Worm (Caenorhabditis elegans) whole organism, L1 larva: ENCODE data around the gene F59E12.17.
A peak's percentile ranks its signal among the peaks of the same experiment; 100 is the strongest.

Source experiments
- F16B12.6 ChIP-seq: fragments of 150-350 bp; optimal IDR thresholded peaks from 2 replicates; lab custom pipeline; 2014; ENCODE audit warnings: missing biosample characterization, missing genetic modification characterization
- Y116A8C.19 ChIP-seq: sonication (generic microtip); optimal IDR thresholded peaks from 2 replicates; lab custom pipeline; 2016; ENCODE audit warnings: missing compliant biosample characterization, missing genetic modification characterization, borderline replicate concordance
- alr-1 ChIP-seq: fragments of 200-800 bp; sonication (Bioruptor generic); optimal IDR thresholded peaks from 2 replicates; lab custom pipeline; 2018; ENCODE audit warnings: borderline replicate concordance, mild to moderate bottlenecking, missing genetic modification characterization, missing compliant biosample characterization
- ceh-63 ChIP-seq: fragments of 200-800 bp; sonication (Bioruptor generic); optimal IDR thresholded peaks from 2 replicates; lab custom pipeline; 2018; ENCODE audit warnings: mild to moderate bottlenecking, missing genetic modification characterization, missing compliant biosample characterization
- ceh-82 ChIP-seq, 3 experiments: fragments of 150-350 bp in 1 of 3; sonication (generic microtip) in 2 of 3; optimal IDR thresholded peaks; 2 replicates each; lab custom pipeline; 2014 to 2017; ENCODE audit warnings: missing biosample characterization in 3 of 3, missing genetic modification characterization in 3 of 3
- ceh-90 ChIP-seq: sonication (generic microtip); optimal IDR thresholded peaks from 2 replicates; lab custom pipeline; 2016; ENCODE audit warnings: missing genetic modification characterization, missing compliant biosample characterization
- ces-1 ChIP-seq: fragments of 150-350 bp; optimal IDR thresholded peaks from 2 replicates; lab custom pipeline; 2014; ENCODE audit warnings: missing biosample characterization, missing genetic modification reagents, missing genetic modification characterization
- efl-1 ChIP-seq, 4 experiments: fragments of 150-350 bp; optimal IDR thresholded peaks in 3 of 4; peaks in 1 of 4; 1 replicate in 1 of 4; 2 replicates in 3 of 4; lab custom pipeline; 2014; ENCODE audit warnings: missing biosample characterization in 2 of 4, missing genetic modification characterization in 2 of 4, missing genetic modification reagents in 2 of 4
- efl-3 ChIP-seq: fragments of 200-800 bp; sonication (Bioruptor generic); optimal IDR thresholded peaks from 2 replicates; lab custom pipeline; 2018; ENCODE audit warnings: mild to moderate bottlenecking, missing genetic modification characterization, missing compliant biosample characterization
- egl-27 ChIP-seq, 2 experiments: fragments of 150-350 bp in 1 of 2; sonication (generic microtip); optimal IDR thresholded peaks; 3 replicates each; lab custom pipeline; 2017 to 2018; ENCODE audit warnings: missing biosample characterization in 2 of 2, missing genetic modification characterization in 2 of 2, missing genetic modification reagents in 2 of 2
- elt-2 ChIP-seq: sonication (generic microtip); optimal IDR thresholded peaks from 2 replicates; lab custom pipeline; 2016; ENCODE audit warnings: missing genetic modification characterization, mild to moderate bottlenecking, inconsistent platforms, missing compliant biosample characterization, missing genetic modification reagents
- elt-3 ChIP-seq, 6 experiments: fragments of 150-350 bp in 1 of 6; sonication (generic microtip); optimal IDR thresholded peaks; 2 replicates each; lab custom pipeline; 2017 to 2018; ENCODE audit warnings: missing biosample characterization in 6 of 6, missing genetic modification characterization in 6 of 6, inconsistent platforms in 1 of 6
- ets-5 ChIP-seq: fragments of 200-800 bp; sonication (Bioruptor generic); IDR thresholded peaks from 2 replicates; pipeline ENCODE4 v1.3.6; 2022; ENCODE audit warnings: missing genetic modification characterization, missing compliant biosample characterization
- fkh-10 ChIP-seq: sonication (generic microtip); optimal IDR thresholded peaks from 2 replicates; lab custom pipeline; 2017; ENCODE audit warnings: missing biosample characterization, missing genetic modification reagents, missing genetic modification characterization
- fkh-4 ChIP-seq: sonication (generic microtip); optimal IDR thresholded peaks from 2 replicates; lab custom pipeline; 2016; ENCODE audit warnings: missing compliant biosample characterization, missing genetic modification characterization, borderline replicate concordance
- fos-1 ChIP-seq: fragments of 150-350 bp; optimal IDR thresholded peaks from 2 replicates; lab custom pipeline; 2014; ENCODE audit warnings: missing biosample characterization, missing genetic modification characterization
- hlh-17 ChIP-seq: fragments of 200-800 bp; sonication (Bioruptor generic); optimal IDR thresholded peaks from 2 replicates; lab custom pipeline; 2018; ENCODE audit warnings: missing genetic modification characterization, mild to moderate bottlenecking, missing compliant biosample characterization, moderate library complexity, borderline replicate concordance
- hpl-2 ChIP-seq: fragments of 150-350 bp; optimal IDR thresholded peaks from 2 replicates; lab custom pipeline; 2014; ENCODE audit warnings: missing biosample characterization, missing genetic modification reagents, missing genetic modification characterization
- irx-1 ChIP-seq: sonication (generic microtip); optimal IDR thresholded peaks from 2 replicates; lab custom pipeline; 2016; ENCODE audit warnings: missing genetic modification characterization, missing compliant biosample characterization
- isw-1 ChIP-seq: fragments of 200-800 bp; sonication (Bioruptor generic); IDR thresholded peaks from 2 replicates; pipeline ENCODE4 v1.3.6; 2022; ENCODE audit warnings: missing genetic modification characterization, missing compliant biosample characterization
- jun-1 ChIP-seq: fragments of 150-350 bp; optimal IDR thresholded peaks from 2 replicates; lab custom pipeline; 2014; ENCODE audit warnings: missing biosample characterization, missing genetic modification reagents, missing genetic modification characterization
- lin-15B ChIP-seq: fragments of 150-350 bp; sonication (generic microtip); optimal IDR thresholded peaks from 3 replicates; lab custom pipeline; 2014; ENCODE audit warnings: missing biosample characterization, missing genetic modification characterization
- lin-39 ChIP-seq: fragments of 150-350 bp; optimal IDR thresholded peaks from 2 replicates; lab custom pipeline; 2014; ENCODE audit warnings: missing biosample characterization, missing genetic modification reagents, missing genetic modification characterization
- lsy-2 ChIP-seq, 2 experiments: fragments of 150-350 bp; optimal IDR thresholded peaks; 2 replicates each; lab custom pipeline; 2014; ENCODE audit warnings: missing biosample characterization in 2 of 2, missing genetic modification characterization in 2 of 2
- mab-9 ChIP-seq: fragments of 200-800 bp; sonication (Bioruptor generic); IDR thresholded peaks from 2 replicates; pipeline ENCODE4 v1.3.6; 2022; ENCODE audit warnings: missing genetic modification reagents, missing genetic modification characterization, missing compliant biosample characterization
- mef-2 ChIP-seq: fragments of 150-350 bp; optimal IDR thresholded peaks from 2 replicates; lab custom pipeline; 2014; ENCODE audit warnings: missing biosample characterization, missing genetic modification characterization
- nhr-12 ChIP-seq: sonication (generic microtip); optimal IDR thresholded peaks from 2 replicates; lab custom pipeline; 2017; ENCODE audit warnings: missing biosample characterization, missing genetic modification characterization
- nhr-19 ChIP-seq: fragments of 200-800 bp; sonication (Bioruptor generic); conservative IDR thresholded peaks from 2 replicates; pipeline ENCODE4 v1.3.6; 2022; ENCODE audit warnings: missing genetic modification characterization, missing compliant biosample characterization
- nhr-28 ChIP-seq: fragments of 150-350 bp; optimal IDR thresholded peaks from 2 replicates; lab custom pipeline; 2014; ENCODE audit warnings: missing biosample characterization, missing genetic modification characterization
- nhr-47 ChIP-seq: sonication (generic microtip); optimal IDR thresholded peaks from 2 replicates; lab custom pipeline; 2016; ENCODE audit warnings: mild to moderate bottlenecking, missing genetic modification characterization, moderate library complexity, missing compliant biosample characterization
- nhr-71 ChIP-seq: sonication (generic microtip); optimal IDR thresholded peaks from 2 replicates; lab custom pipeline; 2016; ENCODE audit warnings: mild to moderate bottlenecking, missing genetic modification characterization, moderate library complexity, missing compliant biosample characterization
- nhr-76 ChIP-seq: sonication (generic microtip); optimal IDR thresholded peaks from 2 replicates; lab custom pipeline; 2017; ENCODE audit warnings: missing biosample characterization, missing genetic modification characterization
- nhr-77 ChIP-seq: fragments of 150-350 bp; optimal IDR thresholded peaks from 2 replicates; lab custom pipeline; 2014; ENCODE audit warnings: missing biosample characterization, missing genetic modification characterization
- nhr-84 ChIP-seq: sonication (generic microtip); optimal IDR thresholded peaks from 2 replicates; lab custom pipeline; 2017; ENCODE audit warnings: missing biosample characterization, missing genetic modification characterization
- pag-3 ChIP-seq: sonication (generic microtip); optimal IDR thresholded peaks from 2 replicates; lab custom pipeline; 2017; ENCODE audit warnings: missing genetic modification characterization, mild to moderate bottlenecking, missing compliant biosample characterization, antibody characterized with exemption, borderline replicate concordance; ENCODE audit not compliant: insufficient read depth
- pqm-1 ChIP-seq: sonication (generic microtip); optimal IDR thresholded peaks from 3 replicates; lab custom pipeline; 2017; ENCODE audit warnings: missing biosample characterization, missing genetic modification characterization
- rnt-1 ChIP-seq: sonication (generic microtip); optimal IDR thresholded peaks from 2 replicates; lab custom pipeline; 2016; ENCODE audit warnings: mild to moderate bottlenecking, missing genetic modification characterization, moderate library complexity, missing compliant biosample characterization
- skn-1 ChIP-seq: fragments of 150-350 bp; optimal IDR thresholded peaks from 2 replicates; lab custom pipeline; 2014; ENCODE audit warnings: missing biosample characterization, missing genetic modification characterization
- snpc-4 ChIP-seq: fragments of 150-350 bp; optimal IDR thresholded peaks from 2 replicates; lab custom pipeline; 2014; ENCODE audit warnings: missing biosample characterization, missing genetic modification characterization
- snu-23 ChIP-seq: sonication (generic microtip); optimal IDR thresholded peaks from 2 replicates; lab custom pipeline; 2016; ENCODE audit warnings: missing genetic modification characterization, missing compliant biosample characterization
- sox-4 ChIP-seq: sonication (generic microtip); optimal IDR thresholded peaks from 2 replicates; lab custom pipeline; 2016; ENCODE audit warnings: missing genetic modification characterization, missing compliant biosample characterization
- sptf-1 ChIP-seq: fragments of 150-350 bp; optimal IDR thresholded peaks from 2 replicates; lab custom pipeline; 2014; ENCODE audit warnings: missing biosample characterization, missing genetic modification characterization
- sup-37 ChIP-seq: fragments of 200-800 bp; sonication (Bioruptor generic); optimal IDR thresholded peaks from 2 replicates; lab custom pipeline; 2018; ENCODE audit warnings: mild to moderate bottlenecking, missing genetic modification characterization, missing compliant biosample characterization
- swsn-7 ChIP-seq: sonication (generic microtip); optimal IDR thresholded peaks from 2 replicates; lab custom pipeline; 2016; ENCODE audit warnings: missing genetic modification characterization, missing compliant biosample characterization
- unc-30 ChIP-seq: sonication (generic microtip); optimal IDR thresholded peaks from 2 replicates; lab custom pipeline; 2017; ENCODE audit warnings: missing biosample characterization, missing genetic modification characterization
- unc-86 ChIP-seq: sonication (generic microtip); optimal IDR thresholded peaks from 2 replicates; lab custom pipeline; 2016; ENCODE audit warnings: missing genetic modification characterization, missing compliant biosample characterization
- unc-98 ChIP-seq: fragments of 200-800 bp; sonication (Bioruptor generic); IDR thresholded peaks from 2 replicates; pipeline ENCODE4 v1.3.6; 2022; ENCODE audit warnings: missing genetic modification characterization, missing compliant biosample characterization
- zag-1 ChIP-seq: fragments of 150-350 bp; optimal IDR thresholded peaks from 2 replicates; lab custom pipeline; 2014; ENCODE audit warnings: missing biosample characterization, missing genetic modification characterization
- zip-4 ChIP-seq: fragments of 200-800 bp; sonication (Bioruptor generic); optimal IDR thresholded peaks from 2 replicates; lab custom pipeline; 2018; ENCODE audit warnings: mild to moderate bottlenecking, missing genetic modification characterization, moderate library complexity, missing compliant biosample characterization
- ztf-11 ChIP-seq, 2 experiments: sonication (generic microtip); optimal IDR thresholded peaks; 2 replicates each; lab custom pipeline; 2016 to 2017; ENCODE audit warnings: missing genetic modification characterization in 2 of 2, missing biosample characterization in 1 of 2, missing compliant biosample characterization in 1 of 2
- ztf-4 ChIP-seq: fragments of 150-350 bp; optimal IDR thresholded peaks from 2 replicates; lab custom pipeline; 2014; ENCODE audit warnings: missing biosample characterization, missing genetic modification characterization

The F59E12.17 gene

DNA sequence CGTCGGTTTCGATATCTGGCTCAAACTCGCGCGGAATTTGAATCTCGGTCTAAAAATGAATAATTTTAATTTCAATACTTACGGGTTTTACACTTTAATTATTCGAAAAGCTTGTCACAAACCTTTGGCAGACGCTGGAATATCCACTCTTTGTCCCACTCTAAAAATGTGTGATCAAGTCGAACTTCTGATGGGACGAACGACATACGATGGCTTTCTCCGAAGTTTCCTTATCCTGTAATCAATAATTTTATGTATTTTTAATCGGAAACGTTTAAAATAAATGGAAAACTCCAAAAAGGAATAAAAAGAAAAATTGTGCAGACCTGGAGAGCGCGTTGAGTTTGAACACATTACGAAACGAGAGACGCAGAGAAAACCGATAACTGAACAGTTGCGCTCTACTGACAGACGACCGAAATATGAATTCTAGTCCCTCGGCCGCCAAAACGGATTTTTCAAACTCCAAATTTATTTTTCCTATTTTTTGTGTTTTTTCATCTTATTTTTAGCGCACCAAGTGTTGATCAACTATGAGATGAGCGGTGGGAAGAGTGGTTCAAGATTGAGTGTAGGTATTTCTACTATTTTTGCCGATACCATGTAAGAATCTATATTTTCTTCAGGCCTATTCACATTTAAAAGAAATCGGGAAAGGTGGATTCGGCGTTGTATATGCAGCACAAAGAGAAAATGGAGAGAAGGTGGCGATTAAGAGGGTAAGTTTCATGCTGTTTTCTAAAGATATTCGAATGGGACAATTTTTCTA is at the start of gene F59E12.17, which contains the start of the genes sam-4 and zyg-1:
TSS of gene F59E12.17 (minus strand) at position 235 of the 769 bp plus-strand sequence.
TSS of gene sam-4 (minus strand) at position 51 of the 769 bp plus-strand sequence.
TSS of gene zyg-1 (plus strand) at position 513 of the 769 bp plus-strand sequence.
- TF ChIP-seq egl-27 (tag; optimal IDR thresholded peaks at IDR 0.05; lab: Kevin White, UChicago) (no peak), alr-1 (tag; lab: Kevin White, UChicago) (no peak), hlh-17 (GFP tag; lab: Kevin White, UChicago) (no peak), efl-3 (GFP tag; lab: Kevin White, UChicago) (no peak), F16B12.6 (peak; percentile 57), ceh-63 (no peak), unc-98 (GFP tag; lab: Robert Waterston, UW) (no peak), nhr-76 (tag; lab: Kevin White, UChicago) (no peak), rnt-1 (tag; lab: Kevin White, UChicago) (peak; percentile 86), sup-37 (GFP tag; lab: Kevin White, UChicago) (no peak), unc-30 (no peak), nhr-77 (tag; lab: Kevin White, UChicago) (no peak), fkh-4 (tag; lab: Kevin White, UChicago) (no peak), nhr-28 (no peak), zip-4 (no peak), ceh-90 (tag; lab: Kevin White, UChicago) (peak; percentile 57), snu-23 (GFP tag; lab: Kevin White, UChicago) (peak; percentile 68), fkh-10 (GFP tag; lab: Kevin White, UChicago) (no peak), irx-1 (tag; lab: Kevin White, UChicago) (no peak), pqm-1 (tag; lab: Kevin White, UChicago) (no peak), elt-2 (no peak), lin-15B (peak; percentile 86), unc-86 (tag; lab: Kevin White, UChicago) (peak; percentile 12), lsy-2 (tag; optimal IDR thresholded peaks at IDR 0.05; lab: Kevin White, UChicago) (peak; percentile 56 to 86), snpc-4 (tag; lab: Kevin White, UChicago) (peak; percentile 53), nhr-47 (peak; percentile 50), jun-1 (tag; lab: Kevin White, UChicago) (no peak), isw-1 (GFP tag; lab: Robert Waterston, UW) (peak; percentile 41), ceh-82 (tag; optimal IDR thresholded peaks at IDR 0.05; lab: Kevin White, UChicago) (peak; percentile 8 to 84 (median 37)), swsn-7 (tag; lab: Kevin White, UChicago) (peak; percentile 28), nhr-71 (tag; lab: Kevin White, UChicago) (peak; percentile 66), mab-9 (GFP tag; lab: Robert Waterston, UW) (no peak), sptf-1 (tag; lab: Kevin White, UChicago) (no peak), mef-2 (no peak), nhr-12 (tag; lab: Kevin White, UChicago) (no peak), zag-1 (no peak), ets-5 (GFP tag; lab: Robert Waterston, UW) (no peak), fos-1 (tag; lab: Kevin White, UChicago) (no peak), pag-3 (tag; lab: Kevin White, UChicago) (no peak), ztf-11 (tag; optimal IDR thresholded peaks at IDR 0.05; lab: Kevin White, UChicago) (no peak), sox-4 (tag; lab: Kevin White, UChicago) (no peak), nhr-84 (tag; lab: Kevin White, UChicago) (no peak), Y116A8C.19 (tag; lab: Kevin White, UChicago) (no peak), ztf-4 (no peak), lin-39 (no peak), efl-1 (optimal IDR thresholded peaks at IDR 0.05; lab: Kevin White, UChicago) (peak; percentile 78 to 83), efl-1 (GFP tag; optimal IDR thresholded peaks at IDR 0.05 in 1 of 2; lab: Kevin White, UChicago) (peak; percentile 85 to 98), hpl-2 (GFP tag; lab: Kevin White, UChicago) (peak; percentile 42), skn-1 (tag; lab: Kevin White, UChicago) (peak; percentile 81), nhr-19 (0 out of 2 replicates have a peak, but pooled peaks have one; percentile 20), elt-3 (tag; optimal IDR thresholded peaks at IDR 0.05; lab: Kevin White, UChicago) (peak in 1 of 6 experiments; percentile 20), ces-1 (GFP tag; lab: Kevin White, UChicago) (no peak)
